Worm (Caenorhabditis elegans) whole organism, L4 larva: ENCODE results near the gene C25F9.10.

ENCODE experiments used
- ama-1 ChIP-seq: fragments of 150-350 bp; optimal IDR thresholded peaks from 2 replicates; lab custom pipeline; 2014; ENCODE audit warnings: inconsistent platforms, mixed read lengths
- lin-38 ChIP-seq: fragments of 200-800 bp; sonication (Bioruptor generic); IDR thresholded peaks from 2 replicates; pipeline ENCODE4 v1.3.6; 2022; ENCODE audit warnings: missing genetic modification reagents, missing genetic modification characterization, missing compliant biosample characterization
- lir-3 ChIP-seq: sonication (generic microtip); optimal IDR thresholded peaks from 2 replicates; lab custom pipeline; 2016; ENCODE audit warnings: mild to moderate bottlenecking, missing genetic modification characterization, missing compliant biosample characterization
- nhr-11 ChIP-seq: fragments of 150-350 bp; optimal IDR thresholded peaks from 2 replicates; lab custom pipeline; 2014; ENCODE audit warnings: missing biosample characterization, missing genetic modification characterization

DNA sequence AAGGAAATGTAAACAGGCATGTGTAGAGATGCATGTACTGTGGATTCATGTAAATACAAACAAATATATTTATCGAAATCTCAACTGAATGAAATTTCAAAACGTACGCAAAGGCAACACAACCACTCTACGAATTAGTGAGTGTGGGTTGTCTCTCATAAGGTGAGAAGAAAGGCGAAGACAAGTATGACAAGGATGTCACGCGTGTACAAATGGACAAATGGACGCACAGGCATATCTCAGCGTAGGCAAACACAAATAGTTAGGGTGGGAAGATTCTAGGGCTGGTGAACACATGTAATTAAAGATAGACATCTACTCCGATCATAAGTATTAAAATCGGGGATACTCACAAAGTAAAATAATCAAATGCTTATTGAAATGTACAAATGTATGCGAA, 22.6 kb downstream of the C25F9.10 start:
- TF ChIP-seq ama-1: no peak
- no peak for TF ChIP-seq nhr-11 (tag; lab: Kevin White, UChicago)
- TF ChIP-seq lir-3 (tag; lab: Kevin White, UChicago): no peak
- TF ChIP-seq lin-38: no peak
